Fruit fly (Drosophila melanogaster) whole organism, embryonic: ENCODE results near the gene CG4041.

Experiments
- B-H2 ChIP-seq: fragments of 200-800 bp; sonication (Bioruptor generic); optimal IDR thresholded peaks from 2 replicates; lab custom pipeline; 2018; ENCODE audit warnings: missing biosample characterization, mild to moderate bottlenecking, missing genetic modification characterization
- BEAF-32 ChIP-seq: fragments of 200-800 bp; sonication (Bioruptor generic); optimal IDR thresholded peaks from 3 replicates; lab custom pipeline; 2017; ENCODE audit warnings: missing biosample characterization, missing genetic modification characterization, mild to moderate bottlenecking, moderate library complexity, missing genetic modification reagents
- BtbVII ChIP-seq: fragments of 200-800 bp; sonication (Bioruptor generic); optimal IDR thresholded peaks from 3 replicates; lab custom pipeline; 2017; ENCODE audit warnings: missing biosample characterization, mild to moderate bottlenecking, missing genetic modification characterization
- Bteb2 ChIP-seq: fragments of 200-800 bp; sonication (Bioruptor generic); optimal IDR thresholded peaks from 2 replicates; lab custom pipeline; 2016; ENCODE audit warnings: missing biosample characterization, missing genetic modification characterization
- CG10543 ChIP-seq: fragments of 200-800 bp; sonication (Bioruptor generic); optimal IDR thresholded peaks from 3 replicates; lab custom pipeline; 2017; ENCODE audit warnings: missing biosample characterization, mild to moderate bottlenecking, missing genetic modification characterization, moderate library complexity
- CG10979 ChIP-seq: fragments of 200-800 bp; sonication (Bioruptor generic); optimal IDR thresholded peaks from 2 replicates; lab custom pipeline; 2018; ENCODE audit warnings: missing biosample characterization, mild to moderate bottlenecking, missing genetic modification characterization, moderate library complexity
- CG11696 ChIP-seq: fragments of 200-800 bp; sonication (Bioruptor generic); IDR thresholded peaks from 2 replicates; pipeline ENCODE4 v1.3.6; 2022; ENCODE audit warnings: missing biosample characterization, missing genetic modification characterization
- CG11723 ChIP-seq: fragments of 200-800 bp; sonication (Bioruptor generic); optimal IDR thresholded peaks from 2 replicates; lab custom pipeline; 2017; ENCODE audit warnings: missing biosample characterization, mild to moderate bottlenecking, missing genetic modification characterization
- CG12391 ChIP-seq: fragments of 200-800 bp; sonication (Bioruptor generic); optimal IDR thresholded peaks from 3 replicates; lab custom pipeline; 2018; ENCODE audit warnings: missing biosample characterization, mild to moderate bottlenecking, missing genetic modification characterization, moderate library complexity
- CG12744 ChIP-seq: fragments of 200-800 bp; sonication (Bioruptor generic); optimal IDR thresholded peaks from 2 replicates; lab custom pipeline; 2016; ENCODE audit warnings: missing biosample characterization, missing genetic modification characterization
- CG13424 ChIP-seq: fragments of 200-800 bp; sonication (Bioruptor generic); optimal IDR thresholded peaks from 2 replicates; lab custom pipeline; 2019; ENCODE audit warnings: missing biosample characterization, mild to moderate bottlenecking, missing genetic modification characterization, moderate library complexity
- CG16863 ChIP-seq: fragments of 200-800 bp; sonication (Bioruptor generic); optimal IDR thresholded peaks from 3 replicates; lab custom pipeline; 2016; ENCODE audit warnings: missing biosample characterization, missing genetic modification characterization
- CG18011 ChIP-seq: fragments of 200-800 bp; sonication (Bioruptor generic); optimal IDR thresholded peaks from 2 replicates; lab custom pipeline; 2017; ENCODE audit warnings: missing biosample characterization, missing genetic modification characterization, mild to moderate bottlenecking, moderate library complexity, missing genotype
- CG30403 ChIP-seq: fragments of 200-800 bp; sonication (Bioruptor generic); optimal IDR thresholded peaks from 3 replicates; lab custom pipeline; 2016; ENCODE audit warnings: missing biosample characterization, missing genetic modification characterization
- CG3281 ChIP-seq: fragments of 200-800 bp; sonication (Bioruptor generic); optimal IDR thresholded peaks from 3 replicates; lab custom pipeline; 2017; ENCODE audit warnings: missing biosample characterization, mild to moderate bottlenecking, missing genetic modification characterization
- CG3847 ChIP-seq: fragments of 200-800 bp; sonication (Bioruptor generic); IDR thresholded peaks from 2 replicates; pipeline ENCODE4 v1.3.6; 2022; ENCODE audit warnings: missing biosample characterization, missing genetic modification characterization
- CG4424 ChIP-seq: fragments of 200-800 bp; sonication (Bioruptor generic); optimal IDR thresholded peaks from 3 replicates; lab custom pipeline; 2016; ENCODE audit warnings: missing biosample characterization, missing genetic modification characterization
- CG4617 ChIP-seq: fragments of 200-800 bp; sonication (Bioruptor generic); optimal IDR thresholded peaks from 3 replicates; lab custom pipeline; 2016; ENCODE audit warnings: missing biosample characterization, missing genetic modification characterization, borderline replicate concordance
- CG4854 ChIP-seq: fragments of 200-800 bp; sonication (Bioruptor generic); optimal IDR thresholded peaks from 2 replicates; lab custom pipeline; 2016; ENCODE audit warnings: missing biosample characterization, missing genetic modification characterization, inconsistent platforms
- CG6791 ChIP-seq: fragments of 200-800 bp; sonication (Bioruptor generic); IDR thresholded peaks from 3 replicates; pipeline ENCODE4 v1.3.6; 2022; ENCODE audit warnings: missing biosample characterization, missing genetic modification characterization; ENCODE audit not compliant: partially characterized antibody
- CG7556 ChIP-seq: fragments of 200-800 bp; sonication (Bioruptor generic); optimal IDR thresholded peaks from 2 replicates; lab custom pipeline; 2017; ENCODE audit warnings: missing biosample characterization, mild to moderate bottlenecking, missing genetic modification characterization
- CG8944 ChIP-seq: fragments of 200-800 bp; sonication (Bioruptor generic); optimal IDR thresholded peaks from 3 replicates; lab custom pipeline; 2016; ENCODE audit warnings: missing biosample characterization, missing genetic modification characterization
- Dad ChIP-seq: fragments of 200-800 bp; sonication (Bioruptor generic); optimal IDR thresholded peaks from 3 replicates; lab custom pipeline; 2016; ENCODE audit warnings: missing biosample characterization, missing genetic modification characterization
- Dfd ChIP-seq, 2 experiments: fragments of >200 bp; optimal IDR thresholded peaks; 2 replicates each; lab custom pipeline; 2017; ENCODE audit warnings: missing biosample characterization in 2 of 2, missing genetic modification characterization in 2 of 2
- Ets65A ChIP-seq: fragments of 200-800 bp; sonication (Bioruptor generic); peaks from one replicate; lab custom pipeline; 2016; ENCODE audit warnings: missing biosample characterization, missing genetic modification characterization
- Ets97D ChIP-seq: fragments of 200-800 bp; sonication (Bioruptor generic); optimal IDR thresholded peaks from 3 replicates; lab custom pipeline; 2016; ENCODE audit warnings: missing biosample characterization, missing genetic modification characterization
- Kr ChIP-seq: fragments of 200-800 bp; sonication (Bioruptor generic); optimal IDR thresholded peaks from 2 replicates; lab custom pipeline; 2017; ENCODE audit warnings: missing biosample characterization, mild to moderate bottlenecking, missing genetic modification characterization
- MTF-1 ChIP-seq: fragments of 200-800 bp; sonication (Bioruptor generic); optimal IDR thresholded peaks from 2 replicates; lab custom pipeline; 2018; ENCODE audit warnings: missing biosample characterization, mild to moderate bottlenecking, missing genetic modification characterization, borderline replicate concordance
- Meics ChIP-seq: fragments of 200-800 bp; sonication (Bioruptor generic); optimal IDR thresholded peaks from 2 replicates; lab custom pipeline; 2017; ENCODE audit warnings: missing biosample characterization, mild to moderate bottlenecking, missing genetic modification characterization
- Six4 ChIP-seq: fragments of 200-800 bp; sonication (Bioruptor generic); optimal IDR thresholded peaks from 2 replicates; lab custom pipeline; 2016; ENCODE audit warnings: missing biosample characterization, missing genetic modification characterization
- Stat92E ChIP-seq, 3 experiments: fragments of >200 bp in 2 of 3; fragments of 200-800 bp in 1 of 3; sonication (Bioruptor generic) in 1 of 3; optimal IDR thresholded peaks; 2 replicates each; lab custom pipeline; 2017 to 2019; ENCODE audit warnings: missing biosample characterization in 3 of 3, missing genetic modification characterization in 3 of 3, mild to moderate bottlenecking in 1 of 3, moderate library complexity in 1 of 3
- Trl ChIP-seq, 3 experiments: fragments of >200 bp in 2 of 3; fragments of 200-800 bp in 1 of 3; sonication (Bioruptor generic) in 1 of 3; optimal IDR thresholded peaks; 2 replicates in 1 of 3; 3 replicates in 2 of 3; lab custom pipeline; 2016 to 2017; ENCODE audit warnings: missing biosample characterization in 1 of 3, missing genetic modification characterization in 1 of 3
- abd-A ChIP-seq: fragments of 200-800 bp; sonication (Bioruptor generic); optimal IDR thresholded peaks from 3 replicates; lab custom pipeline; 2019; ENCODE audit warnings: missing biosample characterization, mild to moderate bottlenecking, missing genetic modification characterization, moderate library complexity
- aop ChIP-seq: fragments of 200-800 bp; sonication (Bioruptor generic); IDR thresholded peaks from 2 replicates; pipeline ENCODE4 v1.3.6; 2022; ENCODE audit warnings: missing biosample characterization, missing genetic modification characterization
- chif ChIP-seq, 2 experiments: fragments of 200-800 bp; sonication (Bioruptor generic); optimal IDR thresholded peaks; 3 replicates each; lab custom pipeline; 2016; ENCODE audit warnings: missing biosample characterization in 2 of 2, missing genetic modification characterization in 2 of 2
- crp ChIP-seq, 2 experiments: fragments of 200-800 bp; sonication (Bioruptor generic); optimal IDR thresholded peaks; 2 replicates in 1 of 2; 3 replicates in 1 of 2; lab custom pipeline; 2017; ENCODE audit warnings: missing biosample characterization in 2 of 2, missing genetic modification characterization in 2 of 2, mild to moderate bottlenecking in 1 of 2, moderate library complexity in 1 of 2
- dan ChIP-seq: fragments of 200-800 bp; sonication (Bioruptor generic); IDR thresholded peaks from 2 replicates; pipeline ENCODE4 v1.3.6; 2022; ENCODE audit warnings: missing biosample characterization, missing genetic modification characterization
- dati ChIP-seq: fragments of 200-800 bp; sonication (Bioruptor generic); IDR thresholded peaks from 2 replicates; pipeline ENCODE4 v1.3.6; 2022; ENCODE audit warnings: missing biosample characterization, missing genetic modification characterization
- eyg ChIP-seq: fragments of 200-800 bp; sonication (Bioruptor generic); optimal IDR thresholded peaks from 3 replicates; lab custom pipeline; 2016; ENCODE audit warnings: missing biosample characterization, missing genetic modification characterization
- ftz-f1 ChIP-seq: fragments of 200-800 bp; sonication (Bioruptor generic); optimal IDR thresholded peaks from 2 replicates; lab custom pipeline; 2016; ENCODE audit warnings: missing biosample characterization, missing genetic modification characterization
- kni ChIP-seq: fragments of 200-800 bp; sonication (Bioruptor generic); optimal IDR thresholded peaks from 3 replicates; lab custom pipeline; 2017; ENCODE audit warnings: mild to moderate bottlenecking, missing biosample characterization, missing genetic modification reagents, missing genetic modification characterization
- lab ChIP-seq: fragments of 200-800 bp; sonication (Bioruptor generic); optimal IDR thresholded peaks from 3 replicates; lab custom pipeline; 2017; ENCODE audit warnings: missing biosample characterization, missing genetic modification characterization, mild to moderate bottlenecking, moderate library complexity, missing genetic modification reagents
- nmo ChIP-seq: fragments of 200-800 bp; sonication (Bioruptor generic); optimal IDR thresholded peaks from 2 replicates; lab custom pipeline; 2018; ENCODE audit warnings: missing biosample characterization, mild to moderate bottlenecking, missing genetic modification characterization, moderate library complexity
- pros ChIP-seq: fragments of 200-800 bp; sonication (Bioruptor generic); optimal IDR thresholded peaks from 3 replicates; lab custom pipeline; 2019; ENCODE audit warnings: missing biosample characterization, mild to moderate bottlenecking, missing genetic modification characterization, moderate library complexity
- pzg ChIP-seq: fragments of 200-800 bp; sonication (Bioruptor generic); optimal IDR thresholded peaks from 3 replicates; lab custom pipeline; 2018; ENCODE audit warnings: missing biosample characterization, mild to moderate bottlenecking, missing genetic modification characterization, moderate library complexity
- sqz ChIP-seq: fragments of 200-800 bp; sonication (Bioruptor generic); optimal IDR thresholded peaks from 3 replicates; lab custom pipeline; 2018; ENCODE audit warnings: missing biosample characterization, mild to moderate bottlenecking, missing genetic modification characterization
- unpg ChIP-seq: fragments of 200-800 bp; sonication (Bioruptor generic); optimal IDR thresholded peaks from 3 replicates; lab custom pipeline; 2018; ENCODE audit warnings: missing biosample characterization, mild to moderate bottlenecking, missing genetic modification characterization, moderate library complexity

Gene CG4041

DNA sequence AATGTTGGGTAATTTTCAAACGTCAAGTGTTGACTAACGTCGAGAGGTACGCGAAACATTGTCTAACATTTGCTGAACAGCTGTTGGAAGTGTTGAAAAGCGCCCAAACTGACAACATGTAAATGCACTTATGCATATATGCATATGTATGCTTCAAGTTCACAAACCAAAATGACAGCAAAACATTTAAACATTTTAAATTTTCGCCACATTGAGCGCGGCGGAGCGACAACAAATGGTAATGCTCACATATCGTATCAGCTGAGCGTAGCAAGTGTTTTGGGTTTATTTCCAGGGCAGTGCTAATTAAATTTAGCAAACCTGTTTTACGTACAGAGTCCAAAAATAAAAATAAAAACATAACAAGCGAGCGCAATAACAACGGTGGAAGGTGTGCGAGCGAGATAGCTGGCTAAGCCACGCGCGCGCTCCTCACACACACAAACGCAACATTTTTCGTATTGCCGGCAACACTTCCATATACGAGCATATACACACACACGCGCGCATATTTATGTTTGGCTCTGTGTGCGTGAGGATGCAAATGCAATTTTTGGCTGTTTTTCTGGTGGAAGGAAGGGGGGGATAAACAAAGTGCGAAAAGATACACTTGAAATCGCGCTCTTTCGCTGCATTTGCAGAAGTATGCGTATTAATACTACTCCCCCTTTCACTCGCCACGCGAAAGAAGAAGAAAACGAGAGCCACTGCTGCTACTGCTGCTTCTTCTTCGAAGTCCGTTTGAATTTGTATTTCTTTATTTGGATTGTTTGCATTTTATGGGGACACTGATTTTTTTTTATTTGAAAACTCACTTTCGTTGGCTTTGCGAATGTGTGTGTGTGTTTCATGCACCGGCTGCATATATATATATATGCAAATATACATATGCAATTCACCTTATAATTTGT lies 12.1 kb upstream of the CG4041 start (continued):
- TF ChIP-seq CG12744 (GFP tag; lab: Kevin White, UChicago) (peak; percentile 6), sqz (GFP tag; lab: Kevin White, UChicago) (peak; percentile 7), lab (GFP tag; lab: Kevin White, UChicago) (peak; percentile 63), Kr (GFP tag; lab: Kevin White, UChicago) (no peak), BtbVII (peak; percentile 26), chif (GFP tag; optimal IDR thresholded peaks at IDR 0.05; lab: Kevin White, UChicago) (peak; percentile 12 to 61), ftz-f1 (GFP tag; lab: Kevin White, UChicago) (no peak), dati (GFP tag; lab: Robert Waterston, UW) (no peak), unpg (GFP tag; lab: Kevin White, UChicago) (peak; percentile 46), eyg (GFP tag; lab: Kevin White, UChicago) (peak; percentile 29), pros (GFP tag; lab: Kevin White, UChicago) (no peak), Trl (optimal IDR thresholded peaks at IDR 0.05; lab: Kevin White, UChicago) (no peak), Trl (GFP tag; optimal IDR thresholded peaks at IDR 0.05; lab: Kevin White, UChicago) (peak; percentile 37), Six4 (GFP tag; lab: Kevin White, UChicago) (peak; percentile 51), CG3847 (no peak), Ets65A (GFP tag; lab: Kevin White, UChicago) (peak; percentile 77), pzg (GFP tag; lab: Kevin White, UChicago) (peak; percentile 41), CG10979 (peak; percentile 17), Stat92E (GFP tag; optimal IDR thresholded peaks at IDR 0.05; lab: Kevin White, UChicago) (no peak), dan (no peak), CG11696 (GFP tag; lab: Robert Waterston, UW) (no peak), Dfd (GFP tag; optimal IDR thresholded peaks at IDR 0.05; lab: Kevin White, UChicago) (no peak), MTF-1 (GFP tag; lab: Kevin White, UChicago) (no peak), Meics (GFP tag; lab: Kevin White, UChicago) (peak; percentile 55), nmo (GFP tag; lab: Kevin White, UChicago) (peak; percentile 7), kni (GFP tag; lab: Kevin White, UChicago) (peak; percentile 61), Dad (GFP tag; lab: Kevin White, UChicago) (no peak), CG8944 (GFP tag; lab: Kevin White, UChicago) (peak; percentile 14), CG4617 (peak; percentile 1), CG10543 (GFP tag; lab: Kevin White, UChicago) (peak; percentile 15), CG30403 (peak; percentile 41), CG11723 (GFP tag; lab: Kevin White, UChicago) (peak; percentile 31), CG18011 (GFP tag; lab: Kevin White, UChicago) (peak; percentile 11), aop (GFP tag; lab: Robert Waterston, UW) (no peak), CG16863 (GFP tag; lab: Kevin White, UChicago) (peak; percentile 28), CG6791 (GFP tag; lab: Robert Waterston, UW) (no peak), CG4854 (GFP tag; lab: Kevin White, UChicago) (peak; percentile 49), Ets97D (peak; percentile 55), crp (GFP tag; optimal IDR thresholded peaks at IDR 0.05; lab: Kevin White, UChicago) (peak; percentile 47 to 87), CG13424 (tag; lab: Kevin White, UChicago) (peak; percentile 8), CG7556 (peak; percentile 41), abd-A (tag; lab: Kevin White, UChicago) (peak; percentile 30), B-H2 (GFP tag; lab: Kevin White, UChicago) (peak; percentile 31), CG4424 (GFP tag; lab: Kevin White, UChicago) (peak; percentile 35), CG12391 (tag; lab: Kevin White, UChicago) (peak; percentile 46), Bteb2 (GFP tag; lab: Kevin White, UChicago) (peak; percentile 30), CG3281 (GFP tag; lab: Kevin White, UChicago) (peak; percentile 46), BEAF-32 (GFP tag; lab: Kevin White, UChicago) (peak; percentile 16)
